Fruit fly (Drosophila melanogaster) whole organism, embryonic: Measurements from ENCODE around the gene Snx1.

Experiments used
- Aef1 ChIP-seq: fragments of 200-800 bp; sonication (Bioruptor generic); IDR thresholded peaks from 3 replicates; pipeline ENCODE4 v1.3.6; 2022; ENCODE audit warnings: missing biosample characterization, missing genetic modification characterization
- CG10267 ChIP-seq: fragments of 200-800 bp; sonication (Bioruptor generic); optimal IDR thresholded peaks from 2 replicates; lab custom pipeline; 2018; ENCODE audit warnings: missing biosample characterization, mild to moderate bottlenecking, missing genetic modification characterization, moderate library complexity
- CG11398 ChIP-seq: fragments of 200-800 bp; sonication (Bioruptor generic); optimal IDR thresholded peaks from 2 replicates; lab custom pipeline; 2016; ENCODE audit warnings: missing biosample characterization, missing genetic modification characterization
- CG12236 ChIP-seq: fragments of 200-800 bp; sonication (Bioruptor generic); optimal IDR thresholded peaks from 2 replicates; lab custom pipeline; 2016; ENCODE audit warnings: missing biosample characterization, missing genetic modification characterization
- CG1233 ChIP-seq: fragments of 200-800 bp; sonication (Bioruptor generic); optimal IDR thresholded peaks from 4 replicates; lab custom pipeline; 2018; ENCODE audit warnings: missing biosample characterization, mild to moderate bottlenecking, missing genetic modification characterization
- CG12391 ChIP-seq: fragments of 200-800 bp; sonication (Bioruptor generic); optimal IDR thresholded peaks from 3 replicates; lab custom pipeline; 2018; ENCODE audit warnings: missing biosample characterization, mild to moderate bottlenecking, missing genetic modification characterization, moderate library complexity
- CG14441 ChIP-seq: fragments of 200-800 bp; sonication (Bioruptor generic); IDR thresholded peaks from 2 replicates; pipeline ENCODE4 v1.3.6; 2022; ENCODE audit warnings: missing biosample characterization, missing genetic modification characterization
- CG15073 ChIP-seq: fragments of 200-800 bp; sonication (Bioruptor generic); optimal IDR thresholded peaks from 2 replicates; lab custom pipeline; 2016; ENCODE audit warnings: missing biosample characterization, missing genetic modification characterization
- CG1602 ChIP-seq: fragments of 200-800 bp; sonication (Bioruptor generic); optimal IDR thresholded peaks from 3 replicates; lab custom pipeline; 2016; ENCODE audit warnings: missing biosample characterization, missing genetic modification characterization
- CG1832 ChIP-seq: fragments of 200-800 bp; sonication (Bioruptor generic); optimal IDR thresholded peaks from 2 replicates; lab custom pipeline; 2017; ENCODE audit warnings: missing biosample characterization, mild to moderate bottlenecking, missing genetic modification characterization, inconsistent platforms
- CG18476 ChIP-seq: fragments of 200-800 bp; sonication (Bioruptor generic); optimal IDR thresholded peaks from 2 replicates; lab custom pipeline; 2016; ENCODE audit warnings: missing biosample characterization, mild to moderate bottlenecking, missing genetic modification characterization
- CG2712 ChIP-seq: fragments of 200-800 bp; optimal IDR thresholded peaks from 3 replicates; lab custom pipeline; 2019; ENCODE audit warnings: missing biosample characterization, mild to moderate bottlenecking, missing genetic modification characterization, moderate library complexity
- CG31441 ChIP-seq: fragments of 200-800 bp; sonication (Bioruptor generic); IDR thresholded peaks from 2 replicates; pipeline ENCODE4 v1.3.6; 2022; ENCODE audit warnings: missing biosample characterization, missing genetic modification characterization
- CG3163 ChIP-seq: fragments of 200-800 bp; sonication (Bioruptor generic); optimal IDR thresholded peaks from 3 replicates; lab custom pipeline; 2016; ENCODE audit warnings: missing biosample characterization, missing genetic modification characterization
- CG3281 ChIP-seq: fragments of 200-800 bp; sonication (Bioruptor generic); optimal IDR thresholded peaks from 3 replicates; lab custom pipeline; 2017; ENCODE audit warnings: missing biosample characterization, mild to moderate bottlenecking, missing genetic modification characterization
- CG34376 ChIP-seq: fragments of 200-800 bp; sonication (Bioruptor generic); optimal IDR thresholded peaks from 2 replicates; lab custom pipeline; 2018; ENCODE audit warnings: missing biosample characterization, mild to moderate bottlenecking, missing genetic modification characterization
- CG5953 ChIP-seq: fragments of 200-800 bp; sonication (Bioruptor generic); IDR thresholded peaks from 2 replicates; pipeline ENCODE4 v1.3.6; 2022; ENCODE audit warnings: missing biosample characterization, missing genetic modification characterization
- CG7987 ChIP-seq: fragments of 200-800 bp; sonication (Bioruptor generic); optimal IDR thresholded peaks from 2 replicates; lab custom pipeline; 2018; ENCODE audit warnings: missing biosample characterization, mild to moderate bottlenecking, missing genetic modification characterization, moderate library complexity
- CG8478 ChIP-seq: fragments of >200 bp; optimal IDR thresholded peaks from 2 replicates; lab custom pipeline; 2018
- CTCF ChIP-seq: fragments of 200-800 bp; sonication (Bioruptor generic); optimal IDR thresholded peaks from 2 replicates; lab custom pipeline; 2017; ENCODE audit warnings: missing biosample characterization, mild to moderate bottlenecking, missing genetic modification characterization, moderate library complexity
- Doc2 ChIP-seq: fragments of 200-800 bp; sonication (Bioruptor generic); IDR thresholded peaks from 2 replicates; pipeline ENCODE4 v1.3.6; 2022; ENCODE audit warnings: missing biosample characterization, missing genetic modification characterization
- Ets65A ChIP-seq: fragments of 200-800 bp; sonication (Bioruptor generic); peaks from one replicate; lab custom pipeline; 2016; ENCODE audit warnings: missing biosample characterization, missing genetic modification characterization
- Fer1 ChIP-seq: fragments of 200-800 bp; sonication (Bioruptor generic); optimal IDR thresholded peaks from 2 replicates; lab custom pipeline; 2017; ENCODE audit warnings: missing biosample characterization, mild to moderate bottlenecking, missing genetic modification characterization
- Hsf ChIP-seq: fragments of 200-800 bp; sonication (Bioruptor generic); optimal IDR thresholded peaks from 3 replicates; lab custom pipeline; 2016; ENCODE audit warnings: missing biosample characterization, missing genetic modification characterization
- Med ChIP-seq: fragments of 200-800 bp; sonication (Bioruptor generic); peaks from one replicate; lab custom pipeline; 2016; ENCODE audit warnings: missing biosample characterization, missing genetic modification characterization, mild to moderate bottlenecking, inconsistent platforms, moderate library complexity
- NC2β ChIP-seq: fragments of 200-800 bp; sonication (Bioruptor generic); optimal IDR thresholded peaks from 2 replicates; lab custom pipeline; 2016; ENCODE audit warnings: missing biosample characterization, missing genetic modification characterization
- NfI ChIP-seq: fragments of 200-800 bp; sonication (Bioruptor generic); optimal IDR thresholded peaks from 3 replicates; lab custom pipeline; 2018; ENCODE audit warnings: missing biosample characterization, mild to moderate bottlenecking, missing genetic modification characterization, moderate library complexity
- Oli ChIP-seq: fragments of 200-800 bp; sonication (Bioruptor generic); optimal IDR thresholded peaks from 2 replicates; lab custom pipeline; 2018; ENCODE audit warnings: missing biosample characterization, mild to moderate bottlenecking, missing genetic modification characterization, moderate library complexity
- Optix ChIP-seq: fragments of 200-800 bp; sonication (Bioruptor generic); IDR thresholded peaks from 3 replicates; pipeline ENCODE4 v1.3.6; 2022; ENCODE audit warnings: missing biosample characterization, missing genetic modification characterization
- Sox100B ChIP-seq: fragments of 200-800 bp; sonication (Bioruptor generic); optimal IDR thresholded peaks from 3 replicates; lab custom pipeline; 2018; ENCODE audit warnings: missing biosample characterization, mild to moderate bottlenecking, missing genetic modification characterization
- ab ChIP-seq: fragments of 200-800 bp; sonication (Bioruptor generic); optimal IDR thresholded peaks from 2 replicates; lab custom pipeline; 2016; ENCODE audit warnings: missing biosample characterization, missing genetic modification characterization
- chif ChIP-seq, 2 experiments: fragments of 200-800 bp; sonication (Bioruptor generic); optimal IDR thresholded peaks; 3 replicates each; lab custom pipeline; 2016; ENCODE audit warnings: missing biosample characterization in 2 of 2, missing genetic modification characterization in 2 of 2
- chn ChIP-seq: fragments of 200-800 bp; sonication (Bioruptor generic); optimal IDR thresholded peaks from 2 replicates; lab custom pipeline; 2016; ENCODE audit warnings: missing biosample characterization, missing genetic modification characterization
- dmrt11E ChIP-seq: fragments of 200-800 bp; sonication (Bioruptor generic); optimal IDR thresholded peaks from 3 replicates; lab custom pipeline; 2018; ENCODE audit warnings: missing biosample characterization, mild to moderate bottlenecking, missing genetic modification characterization, moderate library complexity
- dpn ChIP-seq, 2 experiments: fragments of 200-800 bp; sonication (Bioruptor generic); optimal IDR thresholded peaks; 3 replicates each; lab custom pipeline; 2016; ENCODE audit warnings: missing biosample characterization in 2 of 2, missing genetic modification characterization in 2 of 2
- exex ChIP-seq: fragments of 200-800 bp; sonication (Bioruptor generic); optimal IDR thresholded peaks from 4 replicates; lab custom pipeline; 2018; ENCODE audit warnings: missing biosample characterization, mild to moderate bottlenecking, missing genetic modification characterization, moderate library complexity
- luna ChIP-seq: fragments of 200-800 bp; sonication (Bioruptor generic); optimal IDR thresholded peaks from 2 replicates; lab custom pipeline; 2016; ENCODE audit warnings: missing biosample characterization, missing genetic modification characterization
- pb ChIP-seq: fragments of 200-800 bp; sonication (Bioruptor generic); optimal IDR thresholded peaks from 3 replicates; lab custom pipeline; 2016; ENCODE audit warnings: missing biosample characterization, missing genetic modification characterization
- scrt ChIP-seq: fragments of 200-800 bp; sonication (Bioruptor generic); optimal IDR thresholded peaks from 2 replicates; lab custom pipeline; 2018; ENCODE audit warnings: missing biosample characterization, mild to moderate bottlenecking, missing genetic modification characterization, moderate library complexity
- slou ChIP-seq: fragments of 200-800 bp; sonication (Bioruptor generic); optimal IDR thresholded peaks from 3 replicates; lab custom pipeline; 2016; ENCODE audit warnings: missing biosample characterization, missing genetic modification characterization
- sug ChIP-seq: fragments of 200-800 bp; optimal IDR thresholded peaks from 2 replicates; lab custom pipeline; 2019; ENCODE audit warnings: missing biosample characterization, mild to moderate bottlenecking, missing genetic modification characterization, moderate library complexity
- vvl ChIP-seq: fragments of 200-800 bp; sonication (Bioruptor generic); IDR thresholded peaks from 2 replicates; pipeline ENCODE4 v1.3.6; 2022; ENCODE audit warnings: missing biosample characterization, missing genetic modification characterization

Snx1 gene

dm6 chr2L:3444789-3445188 is 4.7 kb upstream of the Snx1 start (continued):
- no peak for TF ChIP-seq ab
- TF ChIP-seq CG8478 (lab: Kevin White, UChicago) = no peak
- TF ChIP-seq Oli (tag; lab: Kevin White, UChicago) = peak; percentile 49
- TF ChIP-seq Sox100B (GFP tag; lab: Kevin White, UChicago) = no peak
- TF ChIP-seq chif (GFP tag; optimal IDR thresholded peaks at IDR 0.05; lab: Kevin White, UChicago) = peak; percentile 39 to 59
- TF ChIP-seq CG12236 (GFP tag; lab: Kevin White, UChicago) = no peak
- TF ChIP-seq CG7987 = no peak
- peak; percentile 5 for TF ChIP-seq CG1602 (GFP tag; lab: Kevin White, UChicago)
- TF ChIP-seq CG31441 (GFP tag; lab: Robert Waterston, UW) = 0 out of 2 replicates have a peak, but pooled peaks have one; percentile 23
- TF ChIP-seq slou (GFP tag; lab: Kevin White, UChicago) = no peak
- TF ChIP-seq Fer1 (GFP tag; lab: Kevin White, UChicago) = peak; percentile 34
- TF ChIP-seq CG2712 (tag; lab: Kevin White, UChicago) = peak; percentile 36
- TF ChIP-seq Hsf = peak; percentile 43
- TF ChIP-seq CG18476 (GFP tag; lab: Kevin White, UChicago) = peak; percentile 29
- TF ChIP-seq CG3163 (GFP tag; lab: Kevin White, UChicago) = peak; percentile 2
- peak; percentile 8 for TF ChIP-seq NC2β (GFP tag; lab: Kevin White, UChicago)
- no peak for TF ChIP-seq CG10267 (tag; lab: Kevin White, UChicago)
- TF ChIP-seq dpn (GFP tag; optimal IDR thresholded peaks at IDR 0.05; lab: Kevin White, UChicago) = peak; percentile 24 to 56
- no peak for TF ChIP-seq CG15073
- peak; percentile 34 for TF ChIP-seq pb
- TF ChIP-seq Optix (GFP tag; lab: Robert Waterston, UW) = peak; percentile 60; the same call in 1 of the 3 replicates
- TF ChIP-seq CG5953 = 0 out of 2 replicates have a peak, but pooled peaks have one; percentile 22
- no peak for TF ChIP-seq CTCF (GFP tag; lab: Kevin White, UChicago)
- peak; percentile 42 for TF ChIP-seq chn (GFP tag; lab: Kevin White, UChicago)
- peak; percentile 73 for TF ChIP-seq vvl (GFP tag; lab: Robert Waterston, UW)
- TF ChIP-seq CG12391 (tag; lab: Kevin White, UChicago) = peak; percentile 49
- no peak for TF ChIP-seq CG11398 (GFP tag; lab: Kevin White, UChicago)
- no peak for TF ChIP-seq CG3281 (GFP tag; lab: Kevin White, UChicago)
- TF ChIP-seq scrt (GFP tag; lab: Kevin White, UChicago) = no peak
- peak; percentile 43 for TF ChIP-seq dmrt11E
- peak; percentile 95 for TF ChIP-seq Ets65A (GFP tag; lab: Kevin White, UChicago)
- TF ChIP-seq CG1832 = no peak
- no peak for TF ChIP-seq CG1233 (GFP tag; lab: Kevin White, UChicago)
- no peak for TF ChIP-seq Doc2 (GFP tag; lab: Robert Waterston, UW)
- peak; percentile 23 for TF ChIP-seq NfI (GFP tag; lab: Kevin White, UChicago)
- peak; percentile 88 for TF ChIP-seq Med (GFP tag; lab: Kevin White, UChicago)

- TF ChIP-seq exex = peak; percentile 90
- no peak for TF ChIP-seq Aef1
- peak; percentile 85 for TF ChIP-seq sug
- no peak for TF ChIP-seq luna (GFP tag; lab: Kevin White, UChicago)
- TF ChIP-seq CG14441 = no peak
- TF ChIP-seq CG34376 (GFP tag; lab: Kevin White, UChicago) = peak; percentile 71
Measured at dm6 chr2L:3445655-3446054, 3.8 kb upstream of the Snx1 start, which contains the start of gene CG2772. Gene CG2772, plus strand, starts transcription at chr2L:3445992.
